Fruit fly (Drosophila melanogaster) whole organism, prepupa: ENCODE measurements around the gene beat-Ic.

Experiments
- CG6276 ChIP-seq: fragments of 200-800 bp; sonication (Bioruptor generic); optimal IDR thresholded peaks from 2 replicates; lab custom pipeline; 2017; ENCODE audit warnings: missing biosample characterization, mild to moderate bottlenecking, missing genetic modification characterization
- CG6854 ChIP-seq: fragments of 200-800 bp; sonication (Bioruptor generic); optimal IDR thresholded peaks from 2 replicates; lab custom pipeline; 2017; ENCODE audit warnings: missing biosample characterization, mild to moderate bottlenecking, missing genetic modification characterization
- Eip78C ChIP-seq: fragments of 200-800 bp; sonication (Bioruptor generic); peaks from one replicate; lab custom pipeline; 2016; ENCODE audit warnings: missing biosample characterization, missing genetic modification characterization
- Gug ChIP-seq: fragments of 200-800 bp; sonication (Bioruptor generic); IDR thresholded peaks from 2 replicates; pipeline ENCODE4 v1.3.6; 2022; ENCODE audit warnings: missing biosample characterization, missing genetic modification characterization
- Smox ChIP-seq: fragments of 200-800 bp; sonication (Bioruptor generic); optimal IDR thresholded peaks from 3 replicates; lab custom pipeline; 2016; ENCODE audit warnings: missing biosample characterization, missing genetic modification characterization
- salr ChIP-seq, 2 experiments: fragments of 200-800 bp; sonication (Bioruptor generic); optimal IDR thresholded peaks; 3 replicates each; lab custom pipeline; 2016 to 2018; ENCODE audit warnings: missing biosample characterization in 2 of 2, missing genetic modification characterization in 2 of 2, mild to moderate bottlenecking in 1 of 2

dm6 chr2L:16040255-16040654, 40.2 kb downstream of the beat-Ic start:
- no peak for TF ChIP-seq salr (GFP tag; optimal IDR thresholded peaks at IDR 0.05; lab: Kevin White, UChicago)
- no peak for TF ChIP-seq CG6854 (GFP tag; lab: Kevin White, UChicago)
- no peak for TF ChIP-seq Eip78C (GFP tag; lab: Kevin White, UChicago)
- TF ChIP-seq CG6276 (GFP tag; lab: Kevin White, UChicago) = no peak
- TF ChIP-seq Smox (GFP tag; lab: Kevin White, UChicago) = no peak
- TF ChIP-seq Gug (GFP tag; lab: Robert Waterston, UW) = no peak
